Worm (Caenorhabditis elegans) whole organism, midembryonic: Measurements from ENCODE around the gene irld-32.

Experiments
- T22C8.4 ChIP-seq: fragments of 200-800 bp; sonication (Bioruptor generic); IDR thresholded peaks from 2 replicates; pipeline ENCODE4 v1.3.6; 2022; ENCODE audit warnings: missing genetic modification characterization, missing compliant biosample characterization
- cog-1 ChIP-seq: sonication (generic microtip); optimal IDR thresholded peaks from 2 replicates; lab custom pipeline; 2016; ENCODE audit warnings: missing genetic modification characterization, missing compliant biosample characterization
- flt-1 ChIP-seq: fragments of 200-800 bp; sonication (Bioruptor generic); IDR thresholded peaks from 2 replicates; pipeline ENCODE4 v1.3.6; 2022; ENCODE audit warnings: missing genetic modification characterization, missing compliant biosample characterization
- klf-2 ChIP-seq: fragments of 200-800 bp; sonication (Bioruptor generic); conservative IDR thresholded peaks from 2 replicates; pipeline ENCODE4 v1.3.6; 2022; ENCODE audit warnings: missing genetic modification reagents, missing genetic modification characterization, missing compliant biosample characterization
- med-1 ChIP-seq: sonication (generic microtip); optimal IDR thresholded peaks from 2 replicates; lab custom pipeline; 2017; ENCODE audit warnings: missing genetic modification characterization, mild to moderate bottlenecking, missing compliant biosample characterization, antibody characterized with exemption, missing genetic modification reagents; ENCODE audit not compliant: insufficient read depth
- ref-1 ChIP-seq: fragments of 200-800 bp; sonication (Bioruptor generic); conservative IDR thresholded peaks from 2 replicates; pipeline ENCODE4 v1.3.6; 2022; ENCODE audit warnings: missing genetic modification reagents, missing genetic modification characterization, missing compliant biosample characterization
- tab-1 ChIP-seq: fragments of 200-800 bp; sonication (Bioruptor generic); IDR thresholded peaks from 2 replicates; pipeline ENCODE4 v1.3.6; 2022; ENCODE audit warnings: missing genetic modification characterization, missing compliant biosample characterization
- ztf-23 ChIP-seq: fragments of 200-800 bp; sonication (Bioruptor generic); IDR thresholded peaks from 2 replicates; pipeline ENCODE4 v1.3.6; 2022; ENCODE audit warnings: missing genetic modification reagents, missing genetic modification characterization, missing compliant biosample characterization
- ztf-29 ChIP-seq: fragments of 200-800 bp; sonication (Bioruptor generic); IDR thresholded peaks from 2 replicates; pipeline ENCODE4 v1.3.6; 2022; ENCODE audit warnings: missing genetic modification reagents, missing genetic modification characterization, missing compliant biosample characterization

ce11 chrV:2336151-2336550, 4.4 kb downstream of the irld-32 start, which contains the start of gene irld-28:
- TF ChIP-seq klf-2 (no peak), ref-1 (GFP tag; lab: Robert Waterston, UW) (no peak), cog-1 (tag; lab: Kevin White, UChicago) (no peak), tab-1 (GFP tag; lab: Robert Waterston, UW) (no peak), flt-1 (GFP tag; lab: Robert Waterston, UW) (no peak), T22C8.4 (no peak), ztf-29 (GFP tag; lab: Robert Waterston, UW) (no peak), ztf-23 (no peak), med-1 (GFP tag; lab: Kevin White, UChicago) (no peak)
